Fruit fly (Drosophila melanogaster) whole organism, embryonic: ENCODE results near the gene Drsl4.

Source experiments
- Antp ChIP-seq: fragments of 200-800 bp; sonication (Bioruptor generic); optimal IDR thresholded peaks from 3 replicates; lab custom pipeline; 2016; ENCODE audit warnings: missing biosample characterization, missing genetic modification characterization
- Atf3 ChIP-seq: fragments of 200-800 bp; sonication (Bioruptor generic); optimal IDR thresholded peaks from 3 replicates; lab custom pipeline; 2016; ENCODE audit warnings: missing biosample characterization, missing genetic modification characterization
- B-H1 ChIP-seq: fragments of 200-800 bp; sonication (Bioruptor generic); IDR thresholded peaks from 3 replicates; pipeline ENCODE4 v1.3.6; 2022; ENCODE audit warnings: missing biosample characterization, missing genetic modification characterization
- B-H2 ChIP-seq: fragments of 200-800 bp; sonication (Bioruptor generic); optimal IDR thresholded peaks from 2 replicates; lab custom pipeline; 2018; ENCODE audit warnings: missing biosample characterization, mild to moderate bottlenecking, missing genetic modification characterization
- Blimp-1 ChIP-seq: fragments of 200-800 bp; sonication (Bioruptor generic); optimal IDR thresholded peaks from 3 replicates; lab custom pipeline; 2018; ENCODE audit warnings: missing biosample characterization, missing genetic modification characterization, mild to moderate bottlenecking, moderate library complexity, missing genetic modification reagents
- CG10147 ChIP-seq: fragments of 200-800 bp; sonication (Bioruptor generic); optimal IDR thresholded peaks from 2 replicates; lab custom pipeline; 2019; ENCODE audit warnings: missing biosample characterization, mild to moderate bottlenecking, missing genetic modification characterization, moderate library complexity
- CG10321 ChIP-seq: fragments of 200-800 bp; sonication (Bioruptor generic); IDR thresholded peaks from 2 replicates; pipeline ENCODE4 v1.3.6; 2022; ENCODE audit warnings: missing biosample characterization, missing genetic modification characterization
- CG10366 ChIP-seq: fragments of 200-800 bp; sonication (Bioruptor generic); IDR thresholded peaks from 2 replicates; pipeline ENCODE4 v1.3.6; 2022; ENCODE audit warnings: missing biosample characterization, missing genetic modification characterization
- CG10565 ChIP-seq: fragments of 200-800 bp; sonication (Bioruptor generic); optimal IDR thresholded peaks from 3 replicates; lab custom pipeline; 2016; ENCODE audit warnings: missing biosample characterization, mild to moderate bottlenecking, missing genetic modification characterization
- CG12104 ChIP-seq: fragments of 200-800 bp; sonication (Bioruptor generic); optimal IDR thresholded peaks from 3 replicates; lab custom pipeline; 2016; ENCODE audit warnings: missing biosample characterization, missing genetic modification characterization
- CG15696 ChIP-seq: fragments of 200-800 bp; sonication (Bioruptor generic); optimal IDR thresholded peaks from 2 replicates; lab custom pipeline; 2019; ENCODE audit warnings: missing biosample characterization, mild to moderate bottlenecking, missing genetic modification characterization, moderate library complexity
- CG18764 ChIP-seq: fragments of 200-800 bp; sonication (Bioruptor generic); optimal IDR thresholded peaks from 3 replicates; lab custom pipeline; 2016; ENCODE audit warnings: missing biosample characterization, missing genetic modification characterization
- CG2712 ChIP-seq: fragments of 200-800 bp; optimal IDR thresholded peaks from 3 replicates; lab custom pipeline; 2019; ENCODE audit warnings: missing biosample characterization, mild to moderate bottlenecking, missing genetic modification characterization, moderate library complexity
- CG30431 ChIP-seq: fragments of 200-800 bp; sonication (Bioruptor generic); optimal IDR thresholded peaks from 2 replicates; lab custom pipeline; 2017; ENCODE audit warnings: missing biosample characterization, missing genetic modification characterization
- CG32532 ChIP-seq: fragments of 200-800 bp; sonication (Bioruptor generic); IDR thresholded peaks from 2 replicates; pipeline ENCODE4 v1.3.6; 2022; ENCODE audit warnings: missing biosample characterization, missing genetic modification characterization
- CG34376 ChIP-seq: fragments of 200-800 bp; sonication (Bioruptor generic); optimal IDR thresholded peaks from 2 replicates; lab custom pipeline; 2018; ENCODE audit warnings: missing biosample characterization, mild to moderate bottlenecking, missing genetic modification characterization
- CG3726 ChIP-seq: fragments of 200-800 bp; sonication (Bioruptor generic); IDR thresholded peaks from 3 replicates; pipeline ENCODE4, ENCODE4 v1.3.6; 2022; ENCODE audit warnings: missing biosample characterization, missing genetic modification characterization
- CG42726 ChIP-seq: fragments of 200-800 bp; sonication (Bioruptor generic); IDR thresholded peaks from 2 replicates; pipeline ENCODE4 v1.3.6; 2022; ENCODE audit warnings: missing biosample characterization, missing genetic modification characterization; ENCODE audit not compliant: partially characterized antibody
- CG4707 ChIP-seq: fragments of 200-800 bp; sonication (Bioruptor generic); optimal IDR thresholded peaks from 2 replicates; lab custom pipeline; 2018; ENCODE audit warnings: missing biosample characterization, mild to moderate bottlenecking, missing genetic modification characterization, moderate library complexity
- CG7928 ChIP-seq: fragments of 200-800 bp; sonication (Bioruptor generic); optimal IDR thresholded peaks from 2 replicates; lab custom pipeline; 2017; ENCODE audit warnings: missing biosample characterization, mild to moderate bottlenecking, missing genetic modification characterization
- CG8765 ChIP-seq: fragments of 200-800 bp; sonication (Bioruptor generic); IDR thresholded peaks from 2 replicates; pipeline ENCODE4 v1.3.6; 2022; ENCODE audit warnings: missing biosample characterization, missing genetic modification characterization
- Camta ChIP-seq: fragments of 200-800 bp; sonication (Bioruptor generic); optimal IDR thresholded peaks from 2 replicates; lab custom pipeline; 2016; ENCODE audit warnings: missing biosample characterization, missing genetic modification characterization
- Dad ChIP-seq: fragments of 200-800 bp; sonication (Bioruptor generic); optimal IDR thresholded peaks from 3 replicates; lab custom pipeline; 2016; ENCODE audit warnings: missing biosample characterization, missing genetic modification characterization
- Dip3 ChIP-seq: fragments of 200-800 bp; sonication (Bioruptor generic); optimal IDR thresholded peaks from 3 replicates; lab custom pipeline; 2016; ENCODE audit warnings: missing biosample characterization, missing genetic modification characterization
- HLH4C ChIP-seq: fragments of 200-800 bp; sonication (Bioruptor generic); IDR thresholded peaks from 3 replicates; pipeline ENCODE4 v1.3.6; 2022; ENCODE audit warnings: missing biosample characterization, missing genetic modification characterization; ENCODE audit not compliant: partially characterized antibody
- HmgD ChIP-seq: fragments of 200-800 bp; sonication (Bioruptor generic); optimal IDR thresholded peaks from 3 replicates; lab custom pipeline; 2016; ENCODE audit warnings: missing biosample characterization, missing genetic modification characterization
- Hmx ChIP-seq: fragments of 200-800 bp; sonication (Bioruptor generic); optimal IDR thresholded peaks from 2 replicates; lab custom pipeline; 2016; ENCODE audit warnings: missing biosample characterization, missing genetic modification characterization
- MTF-1 ChIP-seq: fragments of 200-800 bp; sonication (Bioruptor generic); optimal IDR thresholded peaks from 2 replicates; lab custom pipeline; 2018; ENCODE audit warnings: missing biosample characterization, mild to moderate bottlenecking, missing genetic modification characterization, borderline replicate concordance
- Meics ChIP-seq: fragments of 200-800 bp; sonication (Bioruptor generic); optimal IDR thresholded peaks from 2 replicates; lab custom pipeline; 2017; ENCODE audit warnings: missing biosample characterization, mild to moderate bottlenecking, missing genetic modification characterization
- NC2α ChIP-seq: fragments of 200-800 bp; sonication (Bioruptor generic); optimal IDR thresholded peaks from 2 replicates; lab custom pipeline; 2016; ENCODE audit warnings: missing biosample characterization, missing genetic modification characterization
- Optix ChIP-seq: fragments of 200-800 bp; sonication (Bioruptor generic); IDR thresholded peaks from 3 replicates; pipeline ENCODE4 v1.3.6; 2022; ENCODE audit warnings: missing biosample characterization, missing genetic modification characterization
- Sry-δ ChIP-seq: fragments of 200-800 bp; sonication (Bioruptor generic); optimal IDR thresholded peaks from 2 replicates; lab custom pipeline; 2016; ENCODE audit warnings: missing biosample characterization, missing genetic modification characterization
- aop ChIP-seq: fragments of 200-800 bp; sonication (Bioruptor generic); IDR thresholded peaks from 2 replicates; pipeline ENCODE4 v1.3.6; 2022; ENCODE audit warnings: missing biosample characterization, missing genetic modification characterization
- btn ChIP-seq: fragments of 200-800 bp; sonication (Bioruptor generic); optimal IDR thresholded peaks from 2 replicates; lab custom pipeline; 2016; ENCODE audit warnings: missing biosample characterization, missing genetic modification characterization
- cato ChIP-seq: fragments of 200-800 bp; sonication (Bioruptor generic); optimal IDR thresholded peaks from 2 replicates; lab custom pipeline; 2016; ENCODE audit warnings: missing biosample characterization, missing genetic modification characterization, borderline replicate concordance
- chif ChIP-seq, 2 experiments: fragments of 200-800 bp; sonication (Bioruptor generic); optimal IDR thresholded peaks; 3 replicates each; lab custom pipeline; 2016; ENCODE audit warnings: missing biosample characterization in 2 of 2, missing genetic modification characterization in 2 of 2
- eyg ChIP-seq: fragments of 200-800 bp; sonication (Bioruptor generic); optimal IDR thresholded peaks from 3 replicates; lab custom pipeline; 2016; ENCODE audit warnings: missing biosample characterization, missing genetic modification characterization
- ftz-f1 ChIP-seq: fragments of 200-800 bp; sonication (Bioruptor generic); optimal IDR thresholded peaks from 2 replicates; lab custom pipeline; 2016; ENCODE audit warnings: missing biosample characterization, missing genetic modification characterization
- gcm ChIP-seq: fragments of 200-800 bp; sonication (Bioruptor generic); optimal IDR thresholded peaks from 2 replicates; lab custom pipeline; 2019; ENCODE audit warnings: missing biosample characterization, mild to moderate bottlenecking, missing genetic modification characterization, moderate library complexity
- gro ChIP-seq: fragments of 200-800 bp; sonication (Bioruptor generic); optimal IDR thresholded peaks from 2 replicates; lab custom pipeline; 2016; ENCODE audit warnings: missing biosample characterization, missing genetic modification characterization
- h ChIP-seq: fragments of >200 bp; optimal IDR thresholded peaks from 2 replicates; lab custom pipeline; 2017
- hbn ChIP-seq: fragments of 200-800 bp; sonication (Bioruptor generic); IDR thresholded peaks from 2 replicates; pipeline ENCODE4 v1.3.6; 2022; ENCODE audit warnings: missing biosample characterization, missing genetic modification characterization; ENCODE audit not compliant: partially characterized antibody
- luna ChIP-seq: fragments of 200-800 bp; sonication (Bioruptor generic); optimal IDR thresholded peaks from 2 replicates; lab custom pipeline; 2016; ENCODE audit warnings: missing biosample characterization, missing genetic modification characterization
- mirr ChIP-seq: fragments of 200-800 bp; sonication (Bioruptor generic); optimal IDR thresholded peaks from 3 replicates; lab custom pipeline; 2018; ENCODE audit warnings: missing biosample characterization, mild to moderate bottlenecking, missing genetic modification characterization
- pan ChIP-seq, 4 experiments: fragments of >200 bp in 3 of 4; fragments of 200-800 bp in 1 of 4; sonication (Bioruptor generic) in 1 of 4; optimal IDR thresholded peaks in 3 of 4; IDR thresholded peaks in 1 of 4; 2 replicates each; pipeline versions ENCODE4 v1.3.6 to Lab custom; 2017 to 2022; ENCODE audit warnings: missing biosample characterization in 2 of 4, missing genetic modification characterization in 2 of 4, mixed read lengths in 1 of 4
- pho ChIP-seq: fragments of 200-800 bp; sonication (Bioruptor generic); optimal IDR thresholded peaks from 2 replicates; lab custom pipeline; 2016; ENCODE audit warnings: missing biosample characterization, missing genetic modification characterization
- phol ChIP-seq: fragments of 200-800 bp; sonication (Bioruptor generic); optimal IDR thresholded peaks from 3 replicates; lab custom pipeline; 2018; ENCODE audit warnings: missing biosample characterization, mild to moderate bottlenecking, missing genetic modification characterization, moderate library complexity
- pnt ChIP-seq: fragments of 200-800 bp; sonication (Bioruptor generic); optimal IDR thresholded peaks from 3 replicates; lab custom pipeline; 2016; ENCODE audit warnings: missing biosample characterization, missing genetic modification characterization
- pros ChIP-seq: fragments of 200-800 bp; sonication (Bioruptor generic); optimal IDR thresholded peaks from 3 replicates; lab custom pipeline; 2019; ENCODE audit warnings: missing biosample characterization, mild to moderate bottlenecking, missing genetic modification characterization, moderate library complexity
- sens-2 ChIP-seq: fragments of 200-800 bp; sonication (Bioruptor generic); IDR thresholded peaks from 2 replicates; pipeline ENCODE4 v1.3.6; 2022; ENCODE audit warnings: missing biosample characterization, missing genetic modification characterization
- wor ChIP-seq: fragments of 200-800 bp; sonication (Bioruptor generic); IDR thresholded peaks from 2 replicates; pipeline ENCODE4 v1.3.6; 2022; ENCODE audit warnings: missing biosample characterization, missing genetic modification characterization

Gene Drsl4

dm6 chr3L:3319223-3319643, 3.8 kb downstream of the Drsl4 start, which contains the start of the genes PIG-C, CG12016 and Dpm2 (continued):
- TF ChIP-seq Sry-δ (GFP tag; lab: Kevin White, UChicago) (peak; percentile 99), CG30431 (peak; percentile 19), Antp (GFP tag; lab: Kevin White, UChicago) (peak; percentile 71), gcm (GFP tag; lab: Kevin White, UChicago) (peak; percentile 50), Camta (GFP tag; lab: Kevin White, UChicago) (peak; percentile 54), mirr (GFP tag; lab: Kevin White, UChicago) (peak; percentile 45), aop (GFP tag; lab: Robert Waterston, UW) (no peak), CG10366 (GFP tag; lab: Robert Waterston, UW) (peak; percentile 24; the same call in 1 of the 2 replicates), pho (GFP tag; lab: Kevin White, UChicago) (peak; percentile 73), phol (tag; lab: Kevin White, UChicago) (peak; percentile 80), hbn (GFP tag; lab: Robert Waterston, UW) (peak; percentile 95), CG8765 (GFP tag; lab: Robert Waterston, UW) (peak; percentile 22; the same call in 1 of the 2 replicates), Dad (GFP tag; lab: Kevin White, UChicago) (peak; percentile 57), pnt (GFP tag; lab: Kevin White, UChicago) (peak; percentile 52), Atf3 (GFP tag; lab: Kevin White, UChicago) (peak; percentile 45), Optix (no peak), NC2α (GFP tag; lab: Kevin White, UChicago) (peak; percentile 39), CG2712 (tag; lab: Kevin White, UChicago) (peak; percentile 81), sens-2 (GFP tag; lab: Robert Waterston, UW) (0 out of 2 replicates have a peak, but pooled peaks have one; percentile 11), CG15696 (tag; lab: Kevin White, UChicago) (peak; percentile 68), Dip3 (peak; percentile 48), chif (GFP tag; optimal IDR thresholded peaks at IDR 0.05; lab: Kevin White, UChicago) (peak; percentile 64 to 68), CG3726 (GFP tag; lab: Robert Waterston, UW) (no peak), CG42726 (peak; percentile 95), CG32532 (GFP tag; lab: Robert Waterston, UW) (peak; percentile 73), cato (GFP tag; lab: Kevin White, UChicago) (peak; percentile 67), btn (GFP tag; lab: Kevin White, UChicago) (no peak), h (lab: Kevin White, UChicago) (no peak), gro (GFP tag; lab: Kevin White, UChicago) (peak; percentile 83), CG10565 (GFP tag; lab: Kevin White, UChicago) (no peak), CG7928 (GFP tag; lab: Kevin White, UChicago) (peak; percentile 38), Blimp-1 (GFP tag; lab: Kevin White, UChicago) (peak; percentile 36), eyg (GFP tag; lab: Kevin White, UChicago) (no peak), B-H1 (GFP tag; lab: Robert Waterston, UW) (peak; percentile 38; the same call in 1 of the 3 replicates), pros (GFP tag; lab: Kevin White, UChicago) (no peak), MTF-1 (peak; percentile 6), CG34376 (peak; percentile 53), pan (optimal IDR thresholded peaks at IDR 0.05; lab: Kevin White, UChicago) (no peak), pan (GFP tag; optimal IDR thresholded peaks at IDR 0.05 in 1 of 2, IDR thresholded peaks at IDR 0.05 in 1 of 2) (peak in 1 of 2 experiments; percentile 54), HmgD (GFP tag; lab: Kevin White, UChicago) (peak; percentile 74), CG10147 (GFP tag; lab: Kevin White, UChicago) (peak; percentile 58), ftz-f1 (GFP tag; lab: Kevin White, UChicago) (peak; percentile 48), Meics (GFP tag; lab: Kevin White, UChicago) (no peak), CG10321 (GFP tag; lab: Robert Waterston, UW) (no peak), Hmx (GFP tag; lab: Kevin White, UChicago) (peak; percentile 19), wor (no peak), CG18764 (GFP tag; lab: Kevin White, UChicago) (peak; percentile 36), B-H2 (GFP tag; lab: Kevin White, UChicago) (peak; percentile 78), HLH4C (peak; percentile 95), CG12104 (peak; percentile 24), CG4707 (no peak), luna (GFP tag; lab: Kevin White, UChicago) (peak; percentile 58)
